Worm (Caenorhabditis elegans) whole organism, late embryonic: Measurements from ENCODE around the gene F16G10.13.

Experiments used
- ama-1 ChIP-seq: fragments of 150-350 bp; optimal IDR thresholded peaks from 2 replicates; lab custom pipeline; 2014
- npax-4 ChIP-seq: sonication (generic microtip); optimal IDR thresholded peaks from 2 replicates; lab custom pipeline; 2016; ENCODE audit warnings: missing genetic modification characterization, missing compliant biosample characterization

DNA sequence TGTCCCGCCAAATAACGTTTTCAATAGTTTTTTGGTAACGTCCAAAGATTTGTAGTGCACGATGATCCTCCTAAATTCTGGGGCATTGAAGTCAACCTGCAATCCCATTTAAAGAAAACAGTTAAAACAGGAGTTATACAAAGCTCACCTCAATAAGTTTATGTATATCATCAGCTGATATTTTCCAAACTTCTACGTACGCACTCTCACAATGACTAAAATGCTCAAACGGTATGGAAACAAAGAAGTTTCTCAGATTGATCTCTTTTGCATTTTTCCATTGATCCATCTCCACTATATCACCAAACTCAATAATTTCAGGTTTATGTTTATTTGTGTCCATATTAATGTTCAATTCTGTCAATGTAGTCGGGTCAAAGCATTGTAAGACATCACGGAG is 15.8 kb upstream of the F16G10.13 start:
- TF ChIP-seq ama-1 (lab: Kevin White, UChicago) (no peak), npax-4 (tag; lab: Kevin White, UChicago) (no peak)
